Fruit fly (Drosophila melanogaster) whole organism, embryonic: Measurements from ENCODE around the gene Nsun5.
A peak's percentile ranks its signal among the peaks of the same experiment; 100 is the strongest.

Experiments used
- Aef1 ChIP-seq: fragments of 200-800 bp; sonication (Bioruptor generic); IDR thresholded peaks from 3 replicates; pipeline ENCODE4 v1.3.6; 2022; ENCODE audit warnings: missing biosample characterization, missing genetic modification characterization
- Awh ChIP-seq: fragments of 200-800 bp; sonication (Bioruptor generic); IDR thresholded peaks from 2 replicates; pipeline ENCODE4, ENCODE4 v1.3.6; 2022; ENCODE audit warnings: missing biosample characterization, missing genetic modification characterization
- B-H1 ChIP-seq: fragments of 200-800 bp; sonication (Bioruptor generic); IDR thresholded peaks from 3 replicates; pipeline ENCODE4 v1.3.6; 2022; ENCODE audit warnings: missing biosample characterization, missing genetic modification characterization
- Blimp-1 ChIP-seq: fragments of 200-800 bp; sonication (Bioruptor generic); optimal IDR thresholded peaks from 3 replicates; lab custom pipeline; 2018; ENCODE audit warnings: missing biosample characterization, missing genetic modification characterization, mild to moderate bottlenecking, moderate library complexity, missing genetic modification reagents
- CG12155 ChIP-seq: fragments of 200-800 bp; sonication (Bioruptor generic); optimal IDR thresholded peaks from 3 replicates; lab custom pipeline; 2016; ENCODE audit warnings: missing biosample characterization, missing genetic modification characterization
- CG12299 ChIP-seq: fragments of 200-800 bp; sonication (Bioruptor generic); optimal IDR thresholded peaks from 2 replicates; lab custom pipeline; 2018; ENCODE audit warnings: missing biosample characterization, mild to moderate bottlenecking, missing genetic modification characterization
- CG12769 ChIP-seq: fragments of 200-800 bp; sonication (Bioruptor generic); optimal IDR thresholded peaks from 2 replicates; lab custom pipeline; 2019; ENCODE audit warnings: missing biosample characterization, mild to moderate bottlenecking, missing genetic modification characterization, moderate library complexity
- CG1602 ChIP-seq: fragments of 200-800 bp; sonication (Bioruptor generic); optimal IDR thresholded peaks from 3 replicates; lab custom pipeline; 2016; ENCODE audit warnings: missing biosample characterization, missing genetic modification characterization
- CG17568 ChIP-seq: fragments of 200-800 bp; sonication (Bioruptor generic); optimal IDR thresholded peaks from 2 replicates; lab custom pipeline; 2018; ENCODE audit warnings: missing biosample characterization, mild to moderate bottlenecking, missing genetic modification characterization, moderate library complexity
- CG32772 ChIP-seq: fragments of 200-800 bp; sonication (Bioruptor generic); IDR thresholded peaks from 2 replicates; pipeline ENCODE4 v1.3.6; 2022; ENCODE audit warnings: missing biosample characterization, missing genetic modification characterization
- CG34422 ChIP-seq: fragments of 200-800 bp; sonication (Bioruptor generic); IDR thresholded peaks from 3 replicates; pipeline ENCODE4 v1.3.6; 2022; ENCODE audit warnings: missing biosample characterization, missing genetic modification characterization
- CG43689 ChIP-seq: fragments of 200-800 bp; sonication (Bioruptor generic); IDR thresholded peaks from 2 replicates; pipeline ENCODE4 v1.3.6; 2022; ENCODE audit warnings: missing biosample characterization, missing genetic modification characterization
- CG4404 ChIP-seq: fragments of 200-800 bp; sonication (Bioruptor generic); IDR thresholded peaks from 2 replicates; pipeline ENCODE4 v1.3.6; 2022; ENCODE audit warnings: missing biosample characterization, missing genetic modification characterization
- CG4707 ChIP-seq: fragments of 200-800 bp; sonication (Bioruptor generic); optimal IDR thresholded peaks from 2 replicates; lab custom pipeline; 2018; ENCODE audit warnings: missing biosample characterization, mild to moderate bottlenecking, missing genetic modification characterization, moderate library complexity
- CG6654 ChIP-seq: fragments of 200-800 bp; sonication (Bioruptor generic); optimal IDR thresholded peaks from 2 replicates; lab custom pipeline; 2017; ENCODE audit warnings: missing biosample characterization, mild to moderate bottlenecking, missing genetic modification characterization
- CG6765 ChIP-seq: fragments of 200-800 bp; sonication (Bioruptor generic); optimal IDR thresholded peaks from 3 replicates; lab custom pipeline; 2017; ENCODE audit warnings: missing biosample characterization, mild to moderate bottlenecking, missing genetic modification characterization
- CG6813 ChIP-seq: fragments of 200-800 bp; sonication (Bioruptor generic); optimal IDR thresholded peaks from 2 replicates; lab custom pipeline; 2017; ENCODE audit warnings: missing biosample characterization, missing genetic modification characterization, mild to moderate bottlenecking, moderate library complexity, missing genetic modification reagents
- CoRest ChIP-seq: fragments of 200-800 bp; sonication (Bioruptor generic); optimal IDR thresholded peaks from 3 replicates; lab custom pipeline; 2018; ENCODE audit warnings: missing biosample characterization, mild to moderate bottlenecking, missing genetic modification characterization, moderate library complexity
- Dek ChIP-seq: fragments of 200-800 bp; sonication (Bioruptor generic); optimal IDR thresholded peaks from 3 replicates; lab custom pipeline; 2019; ENCODE audit warnings: missing biosample characterization, mild to moderate bottlenecking, missing genetic modification characterization, moderate library complexity
- Ets65A ChIP-seq: fragments of 200-800 bp; sonication (Bioruptor generic); peaks from one replicate; lab custom pipeline; 2016; ENCODE audit warnings: missing biosample characterization, missing genetic modification characterization
- HHEX ChIP-seq: fragments of 200-800 bp; sonication (Bioruptor generic); optimal IDR thresholded peaks from 3 replicates; lab custom pipeline; 2017; ENCODE audit warnings: missing biosample characterization, mild to moderate bottlenecking, missing genetic modification characterization, missing genetic modification reagents
- HLH54F ChIP-seq: fragments of 200-800 bp; sonication (Bioruptor generic); optimal IDR thresholded peaks from 3 replicates; lab custom pipeline; 2016; ENCODE audit warnings: missing biosample characterization, missing genetic modification characterization
- MTF-1 ChIP-seq: fragments of 200-800 bp; sonication (Bioruptor generic); optimal IDR thresholded peaks from 2 replicates; lab custom pipeline; 2018; ENCODE audit warnings: missing biosample characterization, mild to moderate bottlenecking, missing genetic modification characterization, borderline replicate concordance
- Oaz ChIP-seq: fragments of 200-800 bp; sonication (Bioruptor generic); IDR thresholded peaks from 2 replicates; pipeline ENCODE4 v1.3.6; 2022; ENCODE audit warnings: missing biosample characterization, missing genetic modification characterization
- Opbp ChIP-seq: fragments of 200-800 bp; sonication (Bioruptor generic); IDR thresholded peaks from 3 replicates; pipeline ENCODE4 v1.3.6; 2022; ENCODE audit warnings: missing biosample characterization, missing genetic modification characterization; ENCODE audit not compliant: partially characterized antibody
- Side ChIP-seq: fragments of 200-800 bp; sonication (Bioruptor generic); optimal IDR thresholded peaks from 2 replicates; lab custom pipeline; 2016; ENCODE audit warnings: missing biosample characterization, missing genetic modification characterization
- Sox100B ChIP-seq: fragments of 200-800 bp; sonication (Bioruptor generic); optimal IDR thresholded peaks from 3 replicates; lab custom pipeline; 2018; ENCODE audit warnings: missing biosample characterization, mild to moderate bottlenecking, missing genetic modification characterization
- Spps ChIP-seq: fragments of 200-800 bp; sonication (Bioruptor generic); optimal IDR thresholded peaks from 2 replicates; lab custom pipeline; 2018; ENCODE audit warnings: missing biosample characterization, mild to moderate bottlenecking, missing genetic modification characterization
- TFAM ChIP-seq: fragments of 200-800 bp; sonication (Bioruptor generic); optimal IDR thresholded peaks from 2 replicates; lab custom pipeline; 2017; ENCODE audit warnings: missing biosample characterization, missing genetic modification characterization, inconsistent platforms
- bigmax ChIP-seq: fragments of 200-800 bp; sonication (Bioruptor generic); optimal IDR thresholded peaks from 2 replicates; lab custom pipeline; 2018; ENCODE audit warnings: missing biosample characterization, mild to moderate bottlenecking, missing genetic modification characterization
- chn ChIP-seq: fragments of 200-800 bp; sonication (Bioruptor generic); optimal IDR thresholded peaks from 2 replicates; lab custom pipeline; 2016; ENCODE audit warnings: missing biosample characterization, missing genetic modification characterization
- jumu ChIP-seq: fragments of 200-800 bp; sonication (Bioruptor generic); optimal IDR thresholded peaks from 3 replicates; lab custom pipeline; 2016; ENCODE audit warnings: missing biosample characterization, missing genetic modification characterization
- kah ChIP-seq: fragments of 200-800 bp; sonication (Bioruptor generic); optimal IDR thresholded peaks from 2 replicates; lab custom pipeline; 2018; ENCODE audit warnings: missing biosample characterization, mild to moderate bottlenecking, missing genetic modification characterization
- ken ChIP-seq: fragments of 200-800 bp; sonication (Bioruptor generic); IDR thresholded peaks from 3 replicates; pipeline ENCODE4 v1.3.6; 2022; ENCODE audit warnings: missing biosample characterization, missing genetic modification characterization
- odd ChIP-seq: fragments of 200-800 bp; sonication (Bioruptor generic); optimal IDR thresholded peaks from 2 replicates; lab custom pipeline; 2017; ENCODE audit warnings: missing biosample characterization, mild to moderate bottlenecking, missing genetic modification characterization
- otp ChIP-seq: fragments of 200-800 bp; sonication (Bioruptor generic); IDR thresholded peaks from 3 replicates; pipeline ENCODE4, ENCODE4 v1.3.6; 2022; ENCODE audit warnings: missing biosample characterization, missing genetic modification characterization
- phol ChIP-seq: fragments of 200-800 bp; sonication (Bioruptor generic); optimal IDR thresholded peaks from 3 replicates; lab custom pipeline; 2018; ENCODE audit warnings: missing biosample characterization, mild to moderate bottlenecking, missing genetic modification characterization, moderate library complexity
- pnt ChIP-seq: fragments of 200-800 bp; sonication (Bioruptor generic); optimal IDR thresholded peaks from 3 replicates; lab custom pipeline; 2016; ENCODE audit warnings: missing biosample characterization, missing genetic modification characterization
- pzg ChIP-seq: fragments of 200-800 bp; sonication (Bioruptor generic); optimal IDR thresholded peaks from 3 replicates; lab custom pipeline; 2018; ENCODE audit warnings: missing biosample characterization, mild to moderate bottlenecking, missing genetic modification characterization, moderate library complexity
- shn ChIP-seq: fragments of 200-800 bp; sonication (Bioruptor generic); optimal IDR thresholded peaks from 3 replicates; lab custom pipeline; 2016; ENCODE audit warnings: missing biosample characterization, missing genetic modification characterization
- slbo ChIP-seq: fragments of 200-800 bp; sonication (Bioruptor generic); IDR thresholded peaks from 2 replicates; pipeline ENCODE4 v1.3.6; 2022; ENCODE audit warnings: missing biosample characterization, missing genetic modification characterization
- slou ChIP-seq: fragments of 200-800 bp; sonication (Bioruptor generic); optimal IDR thresholded peaks from 3 replicates; lab custom pipeline; 2016; ENCODE audit warnings: missing biosample characterization, missing genetic modification characterization
- sob ChIP-seq: fragments of 200-800 bp; sonication (Bioruptor generic); IDR thresholded peaks from 2 replicates; pipeline ENCODE4 v1.3.6; 2022; ENCODE audit warnings: missing biosample characterization, missing genetic modification characterization
- sr ChIP-seq: fragments of 200-800 bp; sonication (Bioruptor generic); IDR thresholded peaks from 3 replicates; pipeline ENCODE4 v1.3.6; 2022; ENCODE audit warnings: missing biosample characterization, missing genetic modification characterization
- tgo ChIP-seq: fragments of 200-800 bp; sonication (Bioruptor generic); IDR thresholded peaks from 3 replicates; pipeline ENCODE4 v1.3.6; 2022; ENCODE audit warnings: missing biosample characterization, missing genetic modification characterization
- trem ChIP-seq: fragments of 200-800 bp; optimal IDR thresholded peaks from 3 replicates; lab custom pipeline; 2019; ENCODE audit warnings: missing biosample characterization, mild to moderate bottlenecking, missing genetic modification characterization, moderate library complexity
- tup ChIP-seq: fragments of 200-800 bp; sonication (Bioruptor generic); optimal IDR thresholded peaks from 2 replicates; lab custom pipeline; 2016; ENCODE audit warnings: missing biosample characterization, mild to moderate bottlenecking, missing genetic modification characterization, moderate library complexity
- unc-4 ChIP-seq: fragments of 200-800 bp; sonication (Bioruptor generic); IDR thresholded peaks from 2 replicates; pipeline ENCODE4 v1.3.6; 2022; ENCODE audit warnings: missing biosample characterization, missing genetic modification characterization; ENCODE audit not compliant: partially characterized antibody
- wdn ChIP-seq: fragments of 200-800 bp; sonication (Bioruptor generic); IDR thresholded peaks from 2 replicates; pipeline ENCODE4 v1.3.6; 2022; ENCODE audit warnings: missing biosample characterization, missing genetic modification characterization

Gene Nsun5

DNA sequence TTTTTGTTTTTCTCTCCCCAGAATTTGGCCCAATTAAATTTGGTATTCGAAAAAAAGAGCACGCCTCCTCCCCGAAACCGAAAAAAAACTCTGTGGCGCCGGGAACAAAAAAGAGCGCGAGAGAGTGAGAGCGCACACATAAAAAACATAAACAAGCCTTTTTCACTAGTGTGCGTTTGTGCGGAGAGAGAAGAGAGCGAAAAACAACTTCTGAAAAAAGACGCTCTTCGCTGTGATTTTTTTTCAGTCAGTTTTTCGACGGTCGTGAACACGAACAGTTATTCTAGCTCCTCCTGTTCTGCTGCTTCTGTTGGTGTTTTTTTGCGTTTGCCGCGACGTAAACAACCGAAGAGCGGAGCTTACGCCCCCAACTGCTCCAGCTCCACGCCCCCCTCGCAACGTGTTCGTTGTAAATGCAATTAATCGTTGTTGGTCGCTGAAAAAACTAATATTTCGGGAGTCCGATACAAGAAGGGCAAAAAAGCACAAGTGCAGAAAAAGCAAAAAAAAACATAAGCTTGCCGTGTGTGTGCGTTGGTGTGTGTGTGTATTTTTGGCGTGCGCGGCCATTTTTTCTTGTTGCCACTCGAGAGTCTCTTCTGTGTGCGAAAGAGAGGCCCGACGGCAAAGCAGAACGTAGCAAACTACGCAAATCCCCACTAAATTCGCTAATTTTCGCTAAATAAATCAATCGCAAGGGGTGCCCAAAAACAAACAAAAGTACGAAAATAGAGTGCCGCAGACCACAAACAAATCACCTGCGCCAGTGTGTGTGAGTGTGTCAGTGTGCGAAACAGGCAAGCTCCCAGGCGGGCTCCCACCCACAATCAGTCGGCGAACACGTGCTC is 2.1 kb upstream of the Nsun5 start, which contains the start of gene sqz (continued):
- TF ChIP-seq slbo (GFP tag; lab: Robert Waterston, UW) (0 out of 2 replicates have a peak, but pooled peaks have one; percentile 24), HLH54F (no peak), CG12155 (no peak), CG1602 (GFP tag; lab: Kevin White, UChicago) (no peak), shn (GFP tag; lab: Kevin White, UChicago) (no peak), CoRest (no peak), Dek (tag; lab: Kevin White, UChicago) (no peak), B-H1 (GFP tag; lab: Robert Waterston, UW) (no peak; the same call in 2 of the 3 replicates), phol (tag; lab: Kevin White, UChicago) (no peak), Spps (tag; lab: Kevin White, UChicago) (no peak), Oaz (no peak), Aef1 (no peak), Awh (GFP tag; lab: Robert Waterston, UW) (peak; percentile 57; the same call in 1 of the 2 replicates), sob (GFP tag; lab: Robert Waterston, UW) (peak; percentile 43; the same call in 1 of the 2 replicates), CG4404 (GFP tag; lab: Robert Waterston, UW) (no peak), tgo (GFP tag; lab: Robert Waterston, UW) (no peak), pzg (GFP tag; lab: Kevin White, UChicago) (no peak), odd (GFP tag; lab: Kevin White, UChicago) (peak; percentile 26), jumu (GFP tag; lab: Kevin White, UChicago) (no peak), Ets65A (no peak), sr (GFP tag; lab: Robert Waterston, UW) (no peak; the same call in 2 of the 3 replicates), CG32772 (peak; percentile 64), ken (no peak), tup (GFP tag; lab: Kevin White, UChicago) (no peak), CG6654 (GFP tag; lab: Kevin White, UChicago) (no peak), CG12299 (tag; lab: Kevin White, UChicago) (no peak), CG12769 (tag; lab: Kevin White, UChicago) (peak; percentile 59), Blimp-1 (GFP tag; lab: Kevin White, UChicago) (no peak), HHEX (GFP tag; lab: Kevin White, UChicago) (no peak), CG43689 (GFP tag; lab: Robert Waterston, UW) (no peak), Sox100B (GFP tag; lab: Kevin White, UChicago) (no peak), bigmax (GFP tag; lab: Kevin White, UChicago) (no peak), kah (no peak), CG6813 (GFP tag; lab: Kevin White, UChicago) (peak; percentile 39), CG4707 (GFP tag; lab: Kevin White, UChicago) (peak; percentile 15), slou (GFP tag; lab: Kevin White, UChicago) (no peak), chn (GFP tag; lab: Kevin White, UChicago) (no peak), pnt (GFP tag; lab: Kevin White, UChicago) (no peak), CG34422 (peak; percentile 62; the same call in 1 of the 3 replicates), CG17568 (GFP tag; lab: Kevin White, UChicago) (peak; percentile 46), trem (tag; lab: Kevin White, UChicago) (peak; percentile 21), unc-4 (GFP tag; lab: Robert Waterston, UW) (peak; percentile 50; the same call in 1 of the 2 replicates), otp (GFP tag; lab: Robert Waterston, UW) (peak; percentile 8; the same call in 1 of the 3 replicates), CG6765 (GFP tag; lab: Kevin White, UChicago) (no peak), Opbp (GFP tag; lab: Robert Waterston, UW) (peak; percentile 38; the same call in 2 of the 3 replicates), Side (GFP tag; lab: Kevin White, UChicago) (no peak), TFAM (GFP tag; lab: Kevin White, UChicago) (no peak), MTF-1 (peak; percentile 29), wdn (GFP tag; lab: Robert Waterston, UW) (no peak; the same call in 1 of the 2 replicates)
